Worm (Caenorhabditis elegans): ENCODE data around the gene idh-2.

DNA sequence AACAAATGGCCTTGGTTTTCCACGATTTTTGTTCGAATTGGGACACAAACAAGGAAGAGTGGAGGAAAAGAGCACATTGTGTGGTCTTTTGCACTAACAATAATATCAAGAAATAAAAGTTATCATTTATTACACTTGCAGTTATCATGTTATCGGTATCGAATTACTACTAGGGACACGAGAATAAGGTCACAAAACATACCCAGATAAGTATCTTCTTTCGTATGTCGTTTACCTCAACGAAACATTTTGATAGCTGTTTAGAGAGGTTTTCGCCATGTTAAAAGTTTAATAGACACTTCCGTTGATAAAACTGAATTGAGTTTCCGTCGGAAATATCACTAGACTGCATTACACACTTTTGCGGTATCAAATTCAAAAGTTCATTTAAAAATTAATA is 35.2 kb downstream of the idh-2 start:
- TF ChIP-seq klf-2 (GFP tag; conservative IDR thresholded peaks at IDR 0.05) (no peak), flt-1 (GFP tag; IDR thresholded peaks at IDR 0.05) (no peak), cog-1 (tag; optimal IDR thresholded peaks at IDR 0.05) (no peak), med-1 (GFP tag; optimal IDR thresholded peaks at IDR 0.05; ENCODE audit: insufficient read depth) (no peak), ztf-29 (GFP tag; IDR thresholded peaks at IDR 0.05) (no peak), T22C8.4 (GFP tag; IDR thresholded peaks at IDR 0.05) (no peak), ref-1 (GFP tag; conservative IDR thresholded peaks at IDR 0.05) (no peak)

All from whole organism, midembryonic.